Worm (Caenorhabditis elegans) whole organism, L4 larva: ENCODE measurements around the gene C17G10.1.

ENCODE experiments used
- D1046.2 ChIP-seq: fragments of 200-800 bp; sonication (Bioruptor generic); IDR thresholded peaks from 2 replicates; pipeline ENCODE4 v1.3.6; 2022; ENCODE audit warnings: missing genetic modification characterization, missing compliant biosample characterization
- F26F4.8 ChIP-seq: fragments of 200-800 bp; sonication (Bioruptor generic); conservative IDR thresholded peaks from 2 replicates; pipeline ENCODE4 v1.3.6; 2022; ENCODE audit warnings: missing genetic modification characterization, missing compliant biosample characterization
- R02D3.7 ChIP-seq: fragments of 150-350 bp; sonication (generic microtip); optimal IDR thresholded peaks from 3 replicates; lab custom pipeline; 2014; ENCODE audit warnings: missing biosample characterization, missing genetic modification characterization
- T26A8.4 ChIP-seq: fragments of 200-800 bp; sonication (Bioruptor generic); IDR thresholded peaks from 2 replicates; pipeline ENCODE4 v1.3.6; 2022; ENCODE audit warnings: missing genetic modification characterization, missing compliant biosample characterization
- Y105C5A.15 ChIP-seq: fragments of 200-800 bp; sonication (Bioruptor generic); IDR thresholded peaks from 2 replicates; pipeline ENCODE4 v1.3.6; 2022; ENCODE audit warnings: missing genetic modification characterization, missing compliant biosample characterization
- Y48G9A.11 ChIP-seq: fragments of 200-800 bp; sonication (Bioruptor generic); IDR thresholded peaks from 2 replicates; pipeline ENCODE4 v1.3.6; 2022; ENCODE audit warnings: missing genetic modification reagents, missing genetic modification characterization, missing compliant biosample characterization
- ZK337.2 ChIP-seq: fragments of 200-800 bp; sonication (Bioruptor generic); IDR thresholded peaks from 2 replicates; pipeline ENCODE4 v1.3.6; 2022; ENCODE audit warnings: missing genetic modification reagents, missing genetic modification characterization, missing compliant biosample characterization
- ZK546.5 ChIP-seq, 2 experiments: sonication (generic microtip); optimal IDR thresholded peaks; 2 replicates each; lab custom pipeline; 2017; ENCODE audit warnings: missing biosample characterization in 2 of 2, missing genetic modification characterization in 2 of 2
- arid-1 ChIP-seq: fragments of 200-800 bp; sonication (Bioruptor generic); conservative IDR thresholded peaks from 2 replicates; pipeline ENCODE4 v1.3.6; 2022; ENCODE audit warnings: missing genetic modification reagents, missing genetic modification characterization, missing compliant biosample characterization
- ceh-20 ChIP-seq: fragments of 200-800 bp; sonication (Bioruptor generic); IDR thresholded peaks from 2 replicates; pipeline ENCODE4 v1.3.6; 2022; ENCODE audit warnings: missing genetic modification reagents, missing genetic modification characterization, missing compliant biosample characterization
- ceh-62 ChIP-seq: sonication (generic microtip); optimal IDR thresholded peaks from 2 replicates; lab custom pipeline; 2017; ENCODE audit warnings: missing biosample characterization, missing genetic modification characterization
- cey-2 ChIP-seq: sonication (generic microtip); optimal IDR thresholded peaks from 3 replicates; lab custom pipeline; 2017; ENCODE audit warnings: missing genetic modification characterization, mild to moderate bottlenecking, missing compliant biosample characterization, antibody characterized with exemption, borderline replicate concordance; ENCODE audit not compliant: insufficient read depth
- ctbp-1 ChIP-seq: fragments of 200-800 bp; sonication (Bioruptor generic); IDR thresholded peaks from 2 replicates; pipeline ENCODE4 v1.3.6; 2022; ENCODE audit warnings: missing genetic modification reagents, missing genetic modification characterization, missing compliant biosample characterization
- daf-12 ChIP-seq: fragments of 150-350 bp; optimal IDR thresholded peaks from 2 replicates; lab custom pipeline; 2014; ENCODE audit warnings: missing biosample characterization, missing genetic modification reagents, missing genetic modification characterization
- daf-16 ChIP-seq, 3 experiments: sonication (generic microtip); optimal IDR thresholded peaks; 2 replicates each; lab custom pipeline; 2016 to 2017; ENCODE audit warnings: missing genetic modification characterization in 3 of 3, missing genetic modification reagents in 3 of 3, mild to moderate bottlenecking in 2 of 3, missing compliant biosample characterization in 2 of 3, missing biosample characterization in 1 of 3, moderate library complexity in 1 of 3
- daf-8 ChIP-seq: fragments of 200-800 bp; sonication (Bioruptor generic); IDR thresholded peaks from 2 replicates; pipeline ENCODE4 v1.3.6; 2022; ENCODE audit warnings: missing genetic modification characterization, missing compliant biosample characterization
- dmd-6 ChIP-seq: fragments of 200-800 bp; sonication (Bioruptor generic); IDR thresholded peaks from 2 replicates; pipeline ENCODE4 v1.3.6; 2022; ENCODE audit warnings: missing genetic modification reagents, missing genetic modification characterization, missing compliant biosample characterization
- dmd-9 ChIP-seq: fragments of 200-800 bp; sonication (Bioruptor generic); IDR thresholded peaks from 2 replicates; pipeline ENCODE4 v1.3.6; 2022; ENCODE audit warnings: missing genetic modification reagents, missing genetic modification characterization, missing compliant biosample characterization
- dve-1 ChIP-seq: sonication (generic microtip); optimal IDR thresholded peaks from 2 replicates; lab custom pipeline; 2017; ENCODE audit warnings: antibody characterized with exemption, mild to moderate bottlenecking, missing genetic modification characterization, missing compliant biosample characterization; ENCODE audit not compliant: insufficient read depth
- egl-43 ChIP-seq: fragments of 200-800 bp; sonication (Bioruptor generic); IDR thresholded peaks from 2 replicates; pipeline ENCODE4 v1.3.6; 2022; ENCODE audit warnings: missing genetic modification reagents, missing genetic modification characterization, missing compliant biosample characterization
- hmg-1.1 ChIP-seq: fragments of 200-800 bp; sonication (Bioruptor generic); IDR thresholded peaks from 2 replicates; pipeline ENCODE4 v1.3.6; 2022; ENCODE audit warnings: missing genetic modification reagents, missing genetic modification characterization, missing compliant biosample characterization
- lim-7 ChIP-seq: fragments of 200-800 bp; sonication (Bioruptor generic); IDR thresholded peaks from 2 replicates; pipeline ENCODE4 v1.3.6; 2022; ENCODE audit warnings: missing genetic modification characterization, missing compliant biosample characterization
- lin-38 ChIP-seq: fragments of 200-800 bp; sonication (Bioruptor generic); IDR thresholded peaks from 2 replicates; pipeline ENCODE4 v1.3.6; 2022; ENCODE audit warnings: missing genetic modification reagents, missing genetic modification characterization, missing compliant biosample characterization
- mdl-1 ChIP-seq, 2 experiments: fragments of 150-350 bp in 1 of 2; sonication (generic microtip) in 1 of 2; optimal IDR thresholded peaks; 2 replicates each; lab custom pipeline; 2014 to 2017; ENCODE audit warnings: missing biosample characterization in 2 of 2, missing genetic modification characterization in 2 of 2
- mdt-29 ChIP-seq: fragments of 200-800 bp; sonication (Bioruptor generic); IDR thresholded peaks from 2 replicates; pipeline ENCODE4 v1.3.6; 2022; ENCODE audit warnings: missing genetic modification reagents, missing genetic modification characterization, missing compliant biosample characterization
- mxl-2 ChIP-seq: fragments of 200-800 bp; sonication (Bioruptor generic); conservative IDR thresholded peaks from 2 replicates; pipeline ENCODE4 v1.3.6; 2022; ENCODE audit warnings: missing genetic modification reagents, missing genetic modification characterization, missing compliant biosample characterization
- nhr-102 ChIP-seq: sonication (generic microtip); optimal IDR thresholded peaks from 2 replicates; lab custom pipeline; 2016; ENCODE audit warnings: mild to moderate bottlenecking, missing genetic modification characterization, moderate library complexity, missing compliant biosample characterization
- nhr-28 ChIP-seq: fragments of 150-350 bp; optimal IDR thresholded peaks from 2 replicates; lab custom pipeline; 2014; ENCODE audit warnings: missing biosample characterization, missing genetic modification characterization
- nhr-42 ChIP-seq: fragments of 200-800 bp; sonication (Bioruptor generic); IDR thresholded peaks from 2 replicates; pipeline ENCODE4 v1.3.6; 2022; ENCODE audit warnings: missing genetic modification characterization, missing compliant biosample characterization
- nhr-48 ChIP-seq: sonication (generic microtip); optimal IDR thresholded peaks from 2 replicates; lab custom pipeline; 2016; ENCODE audit warnings: mild to moderate bottlenecking, missing genetic modification characterization, missing compliant biosample characterization
- nhr-76 ChIP-seq: fragments of 150-350 bp; optimal IDR thresholded peaks from 2 replicates; lab custom pipeline; 2014; ENCODE audit warnings: missing biosample characterization, missing genetic modification characterization
- pha-4 ChIP-seq, 2 experiments: fragments of 150-350 bp in 1 of 2; fragments of 200-800 bp in 1 of 2; sonication (Bioruptor generic) in 1 of 2; IDR thresholded peaks in 1 of 2; optimal IDR thresholded peaks in 1 of 2; 2 replicates each; pipeline versions ENCODE4 v1.3.6 to Lab custom; 2014 to 2022; ENCODE audit warnings: missing genetic modification characterization in 2 of 2, missing genetic modification reagents in 2 of 2, missing biosample characterization in 1 of 2, missing compliant biosample characterization in 1 of 2
- rbr-2 ChIP-seq: sonication (generic microtip); optimal IDR thresholded peaks from 2 replicates; lab custom pipeline; 2016; ENCODE audit warnings: missing genotype, missing genetic modification characterization, missing compliant biosample characterization
- set-16 ChIP-seq: fragments of 200-800 bp; sonication (Bioruptor generic); IDR thresholded peaks from 2 replicates; pipeline ENCODE4 v1.3.6; 2022; ENCODE audit warnings: missing genetic modification reagents, missing genetic modification characterization, missing compliant biosample characterization
- snpc-1.2 ChIP-seq: fragments of 200-800 bp; sonication (Bioruptor generic); IDR thresholded peaks from 2 replicates; pipeline ENCODE4 v1.3.6; 2022; ENCODE audit warnings: missing genetic modification reagents, missing genetic modification characterization, missing compliant biosample characterization
- spr-3 ChIP-seq: fragments of 200-800 bp; sonication (Bioruptor generic); optimal IDR thresholded peaks from 2 replicates; lab custom pipeline; 2018; ENCODE audit warnings: mild to moderate bottlenecking, missing genetic modification characterization, missing compliant biosample characterization
- unc-130 ChIP-seq: sonication (generic microtip); optimal IDR thresholded peaks from 2 replicates; lab custom pipeline; 2016; ENCODE audit warnings: missing genetic modification reagents, missing genetic modification characterization, missing compliant biosample characterization
- vab-7 ChIP-seq: fragments of 200-800 bp; sonication (Bioruptor generic); IDR thresholded peaks from 2 replicates; pipeline ENCODE4 v1.3.6; 2022; ENCODE audit warnings: missing genetic modification reagents, missing genetic modification characterization, missing compliant biosample characterization
- zfp-3 ChIP-seq: fragments of 200-800 bp; sonication (Bioruptor generic); conservative IDR thresholded peaks from 2 replicates; pipeline ENCODE4 v1.3.6; 2022; ENCODE audit warnings: missing genetic modification reagents, missing genetic modification characterization, missing compliant biosample characterization
- zip-11 ChIP-seq: fragments of 200-800 bp; sonication (Bioruptor generic); IDR thresholded peaks from 2 replicates; pipeline ENCODE4 v1.3.6; 2022; ENCODE audit warnings: missing genetic modification characterization, missing compliant biosample characterization
- zip-2 ChIP-seq: fragments of 150-350 bp; optimal IDR thresholded peaks from 2 replicates; lab custom pipeline; 2014; ENCODE audit warnings: missing biosample characterization, missing genetic modification characterization
- ztf-11 ChIP-seq: fragments of 150-350 bp; optimal IDR thresholded peaks from 2 replicates; lab custom pipeline; 2014; ENCODE audit warnings: missing biosample characterization, missing genetic modification characterization

Gene C17G10.1

ce11 chrII:5596247-5596646 lies at the start of gene C17G10.1:
TSS of gene C17G10.1 (plus strand) at chrII:5596547.
- no peak for TF ChIP-seq Y105C5A.15
- no peak for TF ChIP-seq lin-38 (GFP tag; lab: Robert Waterston, UW)
- TF ChIP-seq F26F4.8 (GFP tag; lab: Robert Waterston, UW), result no peak
- TF ChIP-seq, all 104 proteins: peak for 0

- TF ChIP-seq daf-16 (GFP tag; optimal IDR thresholded peaks at IDR 0.05; lab: Kevin White, UChicago), result no peak
- peak; percentile 2 for TF ChIP-seq daf-16 (tag; optimal IDR thresholded peaks at IDR 0.05; lab: Kevin White, UChicago)
- TF ChIP-seq pha-4 (GFP tag; IDR thresholded peaks at IDR 0.05; lab: Robert Waterston, UW), result no peak
- no peak for TF ChIP-seq pha-4 (tag; optimal IDR thresholded peaks at IDR 0.05; lab: Kevin White, UChicago)
- TF ChIP-seq daf-12, result no peak
- TF ChIP-seq dve-1, result peak; percentile 7
Observed at ce11 chrII:5547442-5547894, 48.9 kb upstream of the C17G10.1 start, which contains the start of gene acdh-2. TSS of gene acdh-2 (minus strand) at chrII:5547492.

ce11 chrII:5549746-5550145 lies 46.6 kb upstream of the C17G10.1 start, which contains the start of gene C17C3.6:
TSS of gene C17C3.6 (plus strand) at chrII:5550046.
- no peak for TF ChIP-seq lim-7 (GFP tag; lab: Robert Waterston, UW)
- TF ChIP-seq zip-2 (tag; lab: Kevin White, UChicago), result no peak
- no peak for TF ChIP-seq snpc-1.2 (GFP tag; lab: Robert Waterston, UW)
- no peak for TF ChIP-seq dmd-9
- no peak for TF ChIP-seq ceh-62 (tag; lab: Kevin White, UChicago)
- no peak for TF ChIP-seq Y105C5A.15
- no peak for TF ChIP-seq Y48G9A.11

ce11 chrII:5551517-5551916 lies 44.8 kb upstream of the C17G10.1 start, which contains the start of gene C17C3.5:
TSS of gene C17C3.5 (plus strand) at chrII:5551817.
- TF ChIP-seq daf-8 (no peak), cey-2 (tag; lab: Kevin White, UChicago) (no peak), mdt-29 (GFP tag; lab: Robert Waterston, UW) (no peak), nhr-102 (tag; lab: Kevin White, UChicago) (no peak), arid-1 (GFP tag; lab: Robert Waterston, UW) (no peak), R02D3.7 (tag; lab: Kevin White, UChicago) (no peak), D1046.2 (GFP tag; lab: Robert Waterston, UW) (no peak), ZK337.2 (GFP tag; lab: Robert Waterston, UW) (no peak), mxl-2 (GFP tag; lab: Robert Waterston, UW) (no peak), daf-16 (GFP tag; optimal IDR thresholded peaks at IDR 0.05; lab: Kevin White, UChicago) (no peak), daf-16 (tag; optimal IDR thresholded peaks at IDR 0.05; lab: Kevin White, UChicago) (no peak), zip-11 (GFP tag; lab: Robert Waterston, UW) (no peak), nhr-42 (GFP tag; lab: Robert Waterston, UW) (no peak)

ce11 chrII:5553531-5553930 lies 42.8 kb upstream of the C17G10.1 start:
- TF ChIP-seq vab-7 (GFP tag; lab: Robert Waterston, UW) (no peak), dve-1 (peak; percentile 71), T26A8.4 (GFP tag; lab: Robert Waterston, UW) (no peak), nhr-76 (tag; lab: Kevin White, UChicago) (no peak), spr-3 (GFP tag; lab: Kevin White, UChicago) (no peak), ztf-11 (tag; lab: Kevin White, UChicago) (no peak), mxl-2 (GFP tag; lab: Robert Waterston, UW) (peak; percentile 47; the same call in 1 of the 2 replicates), nhr-48 (tag; lab: Kevin White, UChicago) (no peak), mdl-1 (tag; optimal IDR thresholded peaks at IDR 0.05; lab: Kevin White, UChicago) (peak in 1 of 2 experiments; percentile 23), nhr-28 (tag; lab: Kevin White, UChicago) (peak; percentile 44), zfp-3 (no peak), unc-130 (no peak), hmg-1.1 (GFP tag; lab: Robert Waterston, UW) (no peak), rbr-2 (tag; lab: Kevin White, UChicago) (no peak), ceh-20 (no peak), zip-2 (tag; lab: Kevin White, UChicago) (no peak), ctbp-1 (GFP tag; lab: Robert Waterston, UW) (no peak), egl-43 (no peak), set-16 (GFP tag; lab: Robert Waterston, UW) (no peak), dmd-6 (peak; percentile 53), nhr-42 (GFP tag; lab: Robert Waterston, UW) (no peak), ZK546.5 (tag; optimal IDR thresholded peaks at IDR 0.05; lab: Kevin White, UChicago) (no peak)
